Worm (Caenorhabditis elegans): ENCODE results near the gene aqp-6.
A peak's percentile ranks its signal among the peaks of the same experiment; 100 is the strongest.

The aqp-6 gene

DNA sequence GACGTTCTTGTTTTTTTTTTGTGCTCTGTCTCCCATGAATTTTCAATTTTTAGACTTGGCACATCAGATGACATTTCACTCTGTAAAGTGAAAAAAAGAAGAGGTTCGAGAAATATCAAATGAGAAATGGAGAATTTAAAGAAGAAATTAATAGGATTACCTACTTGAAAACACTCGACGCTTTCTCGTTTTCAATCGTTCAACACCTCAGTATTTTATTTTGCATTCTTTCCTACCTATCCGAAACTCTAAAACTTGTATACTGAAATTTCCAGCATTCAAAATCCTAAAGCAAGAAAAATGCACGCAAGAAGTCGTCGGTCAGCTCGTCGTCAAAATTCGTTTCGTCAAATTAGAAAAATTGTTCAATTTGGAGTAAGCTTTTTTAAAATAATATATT lies 12.5 kb upstream of the aqp-6 start, which contains the start of gene kvs-2:
kvs-2 (plus strand) TSS at position 301 of the 400 bp plus-strand sequence.
- TF ChIP-seq ama-1 (optimal IDR thresholded peaks at IDR 0.05) (no peak), scrt-1 (GFP tag; IDR thresholded peaks at IDR 0.05) (no peak), aly-1 (tag; optimal IDR thresholded peaks at IDR 0.05) (no peak), pes-1 (GFP tag; IDR thresholded peaks at IDR 0.05) (no peak), tbx-11 (GFP tag; IDR thresholded peaks at IDR 0.05) (no peak), flt-1 (GFP tag; IDR thresholded peaks at IDR 0.05) (no peak), ceh-13 (GFP tag; optimal IDR thresholded peaks at IDR 0.05) (no peak), ets-7 (tag; optimal IDR thresholded peaks at IDR 0.05) (no peak), hmg-4 (GFP tag; optimal IDR thresholded peaks at IDR 0.05) (no peak), hnd-1 (tag; optimal IDR thresholded peaks at IDR 0.05) (no peak), F13C5.2 (tag; optimal IDR thresholded peaks at IDR 0.05) (no peak), hmbx-1 (tag; optimal IDR thresholded peaks at IDR 0.05) (no peak), tra-4 (tag; optimal IDR thresholded peaks at IDR 0.05) (no peak), ceh-36 (tag; optimal IDR thresholded peaks at IDR 0.05) (no peak), B0310.2 (tag; optimal IDR thresholded peaks at IDR 0.05) (no peak), sea-1 (GFP tag; conservative IDR thresholded peaks at IDR 0.05) (no peak), tbx-37 (GFP tag; conservative IDR thresholded peaks at IDR 0.05) (no peak)

- TF ChIP-seq B0310.2 (tag; optimal IDR thresholded peaks at IDR 0.05) (no peak), tbx-37 (GFP tag; conservative IDR thresholded peaks at IDR 0.05) (no peak), ets-7 (tag; optimal IDR thresholded peaks at IDR 0.05) (no peak), aly-1 (tag; optimal IDR thresholded peaks at IDR 0.05) (no peak), ceh-36 (tag; optimal IDR thresholded peaks at IDR 0.05) (no peak)
Measured at ce11 chrV:10640977-10641376, 7.3 kb upstream of the aqp-6 start.

- TF ChIP-seq flt-1 (GFP tag; IDR thresholded peaks at IDR 0.05) (no peak), aly-1 (tag; optimal IDR thresholded peaks at IDR 0.05) (no peak), tbx-37 (GFP tag; conservative IDR thresholded peaks at IDR 0.05) (no peak), hnd-1 (tag; optimal IDR thresholded peaks at IDR 0.05) (no peak), tbx-11 (GFP tag; IDR thresholded peaks at IDR 0.05) (no peak), hmg-4 (GFP tag; optimal IDR thresholded peaks at IDR 0.05) (no peak), F13C5.2 (tag; optimal IDR thresholded peaks at IDR 0.05) (no peak), scrt-1 (GFP tag; IDR thresholded peaks at IDR 0.05) (no peak), ceh-13 (GFP tag; optimal IDR thresholded peaks at IDR 0.05) (no peak), ama-1 (optimal IDR thresholded peaks at IDR 0.05) (no peak), tra-4 (tag; optimal IDR thresholded peaks at IDR 0.05) (no peak), B0310.2 (tag; optimal IDR thresholded peaks at IDR 0.05) (no peak)
Measured at ce11 chrV:10647043-10647611, 1.1 kb upstream of the aqp-6 start, which contains the start of the genes C32C4.3 and C32C4.16. Gene C32C4.3 (minus strand): TSS chrV:10647143. Gene C32C4.16 (plus strand): TSS chrV:10647561.

ce11 chrV:10654165-10654564 lies 5.9 kb downstream of the aqp-6 start, which contains the start of gene ugt-35:
Gene ugt-35 (minus strand): TSS chrV:10654265.
- no peak for TF ChIP-seq hmbx-1 (tag; optimal IDR thresholded peaks at IDR 0.05)
- no peak for TF ChIP-seq hnd-1 (tag; optimal IDR thresholded peaks at IDR 0.05)
- no peak for TF ChIP-seq ceh-36 (tag; optimal IDR thresholded peaks at IDR 0.05)
- TF ChIP-seq ets-7 (tag; optimal IDR thresholded peaks at IDR 0.05) = no peak
- TF ChIP-seq tbx-11 (GFP tag; IDR thresholded peaks at IDR 0.05) = no peak
- no peak for TF ChIP-seq F13C5.2 (tag; optimal IDR thresholded peaks at IDR 0.05)
- no peak for TF ChIP-seq ama-1 (optimal IDR thresholded peaks at IDR 0.05)
- TF ChIP-seq hmg-4 (GFP tag; optimal IDR thresholded peaks at IDR 0.05) = no peak
- TF ChIP-seq sea-1 (GFP tag; conservative IDR thresholded peaks at IDR 0.05) = no peak
- no peak for TF ChIP-seq ceh-13 (GFP tag; optimal IDR thresholded peaks at IDR 0.05)
- TF ChIP-seq B0310.2 (tag; optimal IDR thresholded peaks at IDR 0.05) = no peak
- no peak for TF ChIP-seq pes-1 (GFP tag; IDR thresholded peaks at IDR 0.05)
- no peak for TF ChIP-seq tra-4 (tag; optimal IDR thresholded peaks at IDR 0.05)
- no peak for TF ChIP-seq aly-1 (tag; optimal IDR thresholded peaks at IDR 0.05)
- TF ChIP-seq tbx-37 (GFP tag; conservative IDR thresholded peaks at IDR 0.05) = no peak
- TF ChIP-seq flt-1 (GFP tag; IDR thresholded peaks at IDR 0.05) = no peak
- TF ChIP-seq scrt-1 (GFP tag; IDR thresholded peaks at IDR 0.05) = no peak

- no peak for TF ChIP-seq ceh-36 (tag; optimal IDR thresholded peaks at IDR 0.05)
- TF ChIP-seq tbx-11 (GFP tag; IDR thresholded peaks at IDR 0.05) = no peak
- TF ChIP-seq hmbx-1 (tag; optimal IDR thresholded peaks at IDR 0.05) = no peak
- TF ChIP-seq F13C5.2 (tag; optimal IDR thresholded peaks at IDR 0.05) = no peak
Measured at ce11 chrV:10656958-10657357, 8.7 kb downstream of the aqp-6 start, which contains the start of gene ugt-34. Gene ugt-34 (minus strand): TSS chrV:10656978.

ce11 chrV:10657959-10658358 lies 9.7 kb downstream of the aqp-6 start, which contains the start of gene tut-2:
Gene tut-2 (plus strand): TSS chrV:10658235.
- no peak for TF ChIP-seq hmg-4 (GFP tag; optimal IDR thresholded peaks at IDR 0.05)
- TF ChIP-seq flt-1 (GFP tag; IDR thresholded peaks at IDR 0.05) = 0 out of 2 replicates have a peak, but pooled peaks have one; percentile 12

DNA sequence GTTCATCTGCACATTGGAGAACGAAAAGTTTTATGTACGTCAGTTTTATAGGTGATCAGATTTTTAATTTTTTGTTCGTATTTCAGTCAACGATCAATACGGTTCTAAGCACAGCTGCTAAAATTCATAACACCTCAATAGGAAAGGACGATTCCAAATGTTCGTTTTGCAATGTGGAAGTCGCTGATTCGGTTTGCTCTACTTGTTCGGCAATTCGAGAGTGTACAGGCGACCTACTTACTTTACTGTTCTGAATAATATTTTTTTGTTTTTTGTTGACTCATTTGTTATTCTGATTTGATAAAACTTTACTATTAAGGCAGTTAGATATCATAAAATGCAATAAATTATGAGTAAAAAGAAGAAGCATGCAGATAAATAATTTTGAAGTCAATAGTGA lies 11.1 kb downstream of the aqp-6 start:
- TF ChIP-seq flt-1 (GFP tag; IDR thresholded peaks at IDR 0.05) (no peak), ama-1 (optimal IDR thresholded peaks at IDR 0.05) (no peak), B0310.2 (tag; optimal IDR thresholded peaks at IDR 0.05) (no peak), ceh-13 (GFP tag; optimal IDR thresholded peaks at IDR 0.05) (no peak), hmbx-1 (tag; optimal IDR thresholded peaks at IDR 0.05) (no peak), tra-4 (tag; optimal IDR thresholded peaks at IDR 0.05) (no peak), ets-7 (tag; optimal IDR thresholded peaks at IDR 0.05) (no peak), tbx-37 (GFP tag; conservative IDR thresholded peaks at IDR 0.05) (no peak), hmg-4 (GFP tag; optimal IDR thresholded peaks at IDR 0.05) (no peak), tbx-11 (GFP tag; IDR thresholded peaks at IDR 0.05) (no peak), ceh-36 (tag; optimal IDR thresholded peaks at IDR 0.05) (no peak), aly-1 (tag; optimal IDR thresholded peaks at IDR 0.05) (no peak), hnd-1 (tag; optimal IDR thresholded peaks at IDR 0.05) (no peak), pes-1 (GFP tag; IDR thresholded peaks at IDR 0.05) (no peak), F13C5.2 (tag; optimal IDR thresholded peaks at IDR 0.05) (no peak), scrt-1 (GFP tag; IDR thresholded peaks at IDR 0.05) (no peak), sea-1 (GFP tag; conservative IDR thresholded peaks at IDR 0.05) (no peak)

All from whole organism, early embryonic.